Worm (Caenorhabditis elegans): Measurements from ENCODE around the gene math-41.

- no peak for TF ChIP-seq nhr-90 (tag; optimal IDR thresholded peaks at IDR 0.05)
- no peak for TF ChIP-seq lsl-1 (GFP tag; optimal IDR thresholded peaks at IDR 0.05)
These were observed 18.1 kb upstream of the math-41 start, which contains the start of gene C08F1.12 for ce11 chrII:1806358-1806757.

Data from whole organism, young adult.